Worm (Caenorhabditis elegans) whole organism, L3 larva: ENCODE measurements around the gene F20D6.15.

Experiments
- R02D3.7 ChIP-seq: fragments of 150-350 bp; optimal IDR thresholded peaks from 2 replicates; lab custom pipeline; 2014; ENCODE audit warnings: missing biosample characterization, missing genetic modification characterization
- ZK546.5 ChIP-seq: sonication (generic microtip); optimal IDR thresholded peaks from 2 replicates; lab custom pipeline; 2017; ENCODE audit warnings: missing biosample characterization, missing genetic modification characterization
- aly-2 ChIP-seq: fragments of 150-350 bp; optimal IDR thresholded peaks from 2 replicates; lab custom pipeline; 2014; ENCODE audit warnings: missing biosample characterization, missing genetic modification characterization
- ama-1 ChIP-seq: fragments of 150-350 bp; optimal IDR thresholded peaks from 2 replicates; lab custom pipeline; 2018
- ceh-16 ChIP-seq: sonication (generic microtip); optimal IDR thresholded peaks from 2 replicates; lab custom pipeline; 2017; ENCODE audit warnings: missing biosample characterization, missing genetic modification characterization
- ceh-28 ChIP-seq: fragments of 150-350 bp; optimal IDR thresholded peaks from 2 replicates; lab custom pipeline; 2014; ENCODE audit warnings: missing biosample characterization, missing genetic modification reagents, missing genetic modification characterization
- ceh-82 ChIP-seq: fragments of 150-350 bp; optimal IDR thresholded peaks from 2 replicates; lab custom pipeline; 2014; ENCODE audit warnings: missing biosample characterization, missing genetic modification characterization
- ceh-9 ChIP-seq: sonication (generic microtip); optimal IDR thresholded peaks from 2 replicates; lab custom pipeline; 2018; ENCODE audit warnings: missing biosample characterization, missing genetic modification characterization
- daf-12 ChIP-seq: fragments of 150-350 bp; optimal IDR thresholded peaks from 2 replicates; lab custom pipeline; 2014; ENCODE audit warnings: missing biosample characterization, missing genetic modification reagents, missing genetic modification characterization
- egl-27 ChIP-seq: sonication (generic microtip); optimal IDR thresholded peaks from 4 replicates; lab custom pipeline; 2017; ENCODE audit warnings: missing biosample characterization, missing genetic modification reagents, missing genetic modification characterization
- egl-5 ChIP-seq: fragments of 150-350 bp; optimal IDR thresholded peaks from 2 replicates; lab custom pipeline; 2017; ENCODE audit warnings: missing biosample characterization, missing genetic modification reagents, missing genetic modification characterization, inconsistent platforms
- elt-1 ChIP-seq: fragments of 150-350 bp; optimal IDR thresholded peaks from 2 replicates; lab custom pipeline; 2014; ENCODE audit warnings: missing biosample characterization, missing genetic modification characterization
- elt-2 ChIP-seq: sonication (generic microtip); optimal IDR thresholded peaks from 2 replicates; lab custom pipeline; 2016; ENCODE audit warnings: missing genetic modification reagents, mild to moderate bottlenecking, missing genetic modification characterization, missing compliant biosample characterization
- elt-3 ChIP-seq, 3 experiments: fragments of 150-350 bp in 1 of 3; sonication (generic microtip) in 2 of 3; optimal IDR thresholded peaks; 2 replicates in 2 of 3; 4 replicates in 1 of 3; lab custom pipeline; 2014 to 2017; ENCODE audit warnings: missing biosample characterization in 3 of 3, missing genetic modification characterization in 3 of 3
- fos-1 ChIP-seq: fragments of 150-350 bp; optimal IDR thresholded peaks from 2 replicates; lab custom pipeline; 2014; ENCODE audit warnings: missing biosample characterization, missing genetic modification characterization
- hmg-11 ChIP-seq: sonication (generic microtip); optimal IDR thresholded peaks from 2 replicates; lab custom pipeline; 2016; ENCODE audit warnings: missing genetic modification characterization, missing compliant biosample characterization
- jun-1 ChIP-seq: fragments of 150-350 bp; optimal IDR thresholded peaks from 2 replicates; lab custom pipeline; 2014; ENCODE audit warnings: missing biosample characterization, missing genetic modification reagents, missing genetic modification characterization
- lin-15B ChIP-seq: fragments of 150-350 bp; optimal IDR thresholded peaks from 2 replicates; lab custom pipeline; 2014; ENCODE audit warnings: missing biosample characterization, missing genetic modification characterization
- lin-39 ChIP-seq: fragments of 150-350 bp; optimal IDR thresholded peaks from 2 replicates; lab custom pipeline; 2018; ENCODE audit warnings: missing biosample characterization, missing genetic modification reagents, missing genetic modification characterization
- lsy-12 ChIP-seq: sonication (generic microtip); optimal IDR thresholded peaks from 2 replicates; lab custom pipeline; 2016; ENCODE audit warnings: mild to moderate bottlenecking, missing genetic modification characterization, missing compliant biosample characterization
- nfya-1 ChIP-seq: sonication (generic microtip); optimal IDR thresholded peaks from 2 replicates; lab custom pipeline; 2017; ENCODE audit warnings: missing genetic modification characterization, mild to moderate bottlenecking, missing compliant biosample characterization, antibody characterized with exemption, moderate library complexity; ENCODE audit not compliant: insufficient read depth
- nhr-11 ChIP-seq: fragments of 150-350 bp; optimal IDR thresholded peaks from 2 replicates; lab custom pipeline; 2014; ENCODE audit warnings: missing biosample characterization, missing genetic modification characterization
- nhr-23 ChIP-seq: fragments of 150-350 bp; optimal IDR thresholded peaks from 2 replicates; lab custom pipeline; 2014; ENCODE audit warnings: missing biosample characterization, missing genetic modification reagents, missing genetic modification characterization
- nhr-237 ChIP-seq: fragments of 150-350 bp; optimal IDR thresholded peaks from 2 replicates; lab custom pipeline; 2014; ENCODE audit warnings: missing biosample characterization, missing genetic modification characterization
- nhr-25 ChIP-seq: sonication (generic microtip); optimal IDR thresholded peaks from 2 replicates; lab custom pipeline; 2017; ENCODE audit warnings: missing biosample characterization, missing genetic modification characterization
- nhr-28 ChIP-seq: fragments of 150-350 bp; optimal IDR thresholded peaks from 2 replicates; lab custom pipeline; 2014; ENCODE audit warnings: missing biosample characterization, missing genetic modification characterization
- nhr-43 ChIP-seq: sonication (generic microtip); optimal IDR thresholded peaks from 2 replicates; lab custom pipeline; 2016; ENCODE audit warnings: mild to moderate bottlenecking, missing genetic modification characterization, missing compliant biosample characterization; ENCODE audit not compliant: poor library complexity, severe bottlenecking
- nhr-67 ChIP-seq: fragments of 150-350 bp; optimal IDR thresholded peaks from 2 replicates; lab custom pipeline; 2014; ENCODE audit warnings: missing biosample characterization, missing genetic modification characterization
- nhr-77 ChIP-seq: fragments of 150-350 bp; optimal IDR thresholded peaks from 2 replicates; lab custom pipeline; 2014; ENCODE audit warnings: missing biosample characterization, missing genetic modification characterization
- pha-4 ChIP-seq: fragments of 150-350 bp; optimal IDR thresholded peaks from 2 replicates; lab custom pipeline; 2014; ENCODE audit warnings: missing biosample characterization, missing genetic modification reagents, missing genetic modification characterization
- pqm-1 ChIP-seq: fragments of 150-350 bp; optimal IDR thresholded peaks from 2 replicates; lab custom pipeline; 2017; ENCODE audit warnings: missing biosample characterization, missing genetic modification characterization, inconsistent platforms
- sea-2 ChIP-seq: fragments of 150-350 bp; sonication (generic microtip); optimal IDR thresholded peaks from 4 replicates; lab custom pipeline; 2014; ENCODE audit warnings: missing biosample characterization, missing genetic modification reagents, missing genetic modification characterization
- skn-1 ChIP-seq: fragments of 150-350 bp; optimal IDR thresholded peaks from 2 replicates; lab custom pipeline; 2014; ENCODE audit warnings: missing biosample characterization, missing genetic modification characterization
- snpc-4 ChIP-seq: fragments of 150-350 bp; optimal IDR thresholded peaks from 2 replicates; lab custom pipeline; 2014; ENCODE audit warnings: missing biosample characterization, missing genetic modification characterization
- tbx-2 ChIP-seq: sonication (generic microtip); optimal IDR thresholded peaks from 2 replicates; lab custom pipeline; 2016; ENCODE audit warnings: mild to moderate bottlenecking, missing genetic modification characterization, missing compliant biosample characterization
- unc-39 ChIP-seq: sonication (generic microtip); optimal IDR thresholded peaks from 4 replicates; lab custom pipeline; 2017; ENCODE audit warnings: missing biosample characterization, missing genetic modification characterization
- zag-1 ChIP-seq: fragments of 150-350 bp; optimal IDR thresholded peaks from 2 replicates; lab custom pipeline; 2014; ENCODE audit warnings: missing biosample characterization, missing genetic modification characterization
- ztf-11 ChIP-seq: fragments of 150-350 bp; optimal IDR thresholded peaks from 2 replicates; lab custom pipeline; 2014; ENCODE audit warnings: missing biosample characterization, missing genetic modification characterization

F20D6.15 gene

DNA sequence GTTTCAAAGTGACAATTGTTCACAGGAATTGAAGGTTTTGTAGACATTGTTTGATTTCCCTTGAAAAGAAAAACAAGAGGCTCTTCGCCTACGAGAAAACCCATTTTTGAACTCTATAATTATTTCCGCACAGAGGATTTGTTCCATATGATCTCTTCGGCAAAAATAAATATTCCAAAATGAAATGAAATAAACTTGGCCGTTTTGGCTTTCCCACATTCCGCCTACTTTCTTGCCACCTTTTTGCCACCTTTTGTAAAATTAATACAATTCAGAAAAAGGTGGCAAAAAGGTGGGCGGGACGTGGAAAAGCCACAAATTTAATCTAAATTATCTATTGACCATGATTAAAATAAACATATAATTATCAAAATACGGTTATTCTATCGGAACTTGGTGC is at the start of gene F20D6.15:
Gene F20D6.15 (minus strand): TSS at position 47 of the 400 bp plus-strand sequence.
- TF ChIP-seq daf-12 (tag; lab: Kevin White, UChicago) (no peak), fos-1 (tag; lab: Kevin White, UChicago) (no peak)

DNA sequence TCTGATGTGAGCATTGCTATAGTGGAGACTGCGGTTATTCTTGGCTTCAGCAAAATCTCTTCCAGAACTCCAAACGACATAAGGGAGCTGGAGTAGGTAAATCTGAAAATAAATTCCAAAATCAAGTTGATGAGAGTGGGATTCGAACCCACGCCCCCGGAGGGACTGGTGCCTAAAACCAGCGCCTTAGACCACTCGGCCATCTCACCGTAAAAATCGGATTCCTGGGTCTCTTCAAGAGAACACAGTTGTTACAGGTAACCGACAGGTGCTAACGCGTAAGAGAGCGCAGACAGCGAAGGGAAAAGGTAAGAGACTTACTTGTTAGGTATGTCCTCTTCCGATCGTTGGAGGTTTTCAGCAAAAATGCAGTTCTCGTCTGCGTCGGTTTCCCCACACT is 47.1 kb upstream of the F20D6.15 start:
- TF ChIP-seq egl-5 (tag; lab: Kevin White, UChicago) (no peak), jun-1 (tag; lab: Kevin White, UChicago) (no peak), elt-2 (tag; lab: Kevin White, UChicago) (peak; percentile 20), lsy-12 (tag; lab: Kevin White, UChicago) (peak; percentile 41), nfya-1 (tag; lab: Kevin White, UChicago) (peak; percentile 36), egl-27 (tag; lab: Kevin White, UChicago) (no peak), ceh-9 (no peak), pha-4 (no peak), lin-39 (peak; percentile 2), ceh-16 (tag; lab: Kevin White, UChicago) (no peak), nhr-28 (tag; lab: Kevin White, UChicago) (no peak), nhr-237 (tag; lab: Kevin White, UChicago) (no peak), pqm-1 (tag; lab: Kevin White, UChicago) (peak; percentile 40), nhr-25 (tag; lab: Kevin White, UChicago) (peak; percentile 53), ztf-11 (tag; lab: Kevin White, UChicago) (no peak), ceh-28 (tag; lab: Kevin White, UChicago) (no peak), ZK546.5 (tag; lab: Kevin White, UChicago) (no peak), elt-3 (tag; optimal IDR thresholded peaks at IDR 0.05; lab: Kevin White, UChicago) (no peak), nhr-23 (tag; lab: Kevin White, UChicago) (peak; percentile 39), elt-1 (tag; lab: Kevin White, UChicago) (no peak), snpc-4 (tag; lab: Kevin White, UChicago) (peak; percentile 29)

ce11 chrV:8230056-8230455 is 41.8 kb upstream of the F20D6.15 start:
- TF ChIP-seq snpc-4 (tag; lab: Kevin White, UChicago) (peak; percentile 62), nhr-23 (tag; lab: Kevin White, UChicago) (no peak), nfya-1 (tag; lab: Kevin White, UChicago) (peak; percentile 25), zag-1 (tag; lab: Kevin White, UChicago) (no peak), elt-2 (tag; lab: Kevin White, UChicago) (peak; percentile 1)

ce11 chrV:8228712-8229119 is 40.4 kb upstream of the F20D6.15 start:
- TF ChIP-seq egl-27 (tag; lab: Kevin White, UChicago) (peak; percentile 66), nhr-11 (tag; lab: Kevin White, UChicago) (no peak), nhr-25 (tag; lab: Kevin White, UChicago) (peak; percentile 84), ztf-11 (tag; lab: Kevin White, UChicago) (no peak), tbx-2 (tag; lab: Kevin White, UChicago) (peak; percentile 69), zag-1 (tag; lab: Kevin White, UChicago) (peak; percentile 3), elt-3 (tag; optimal IDR thresholded peaks at IDR 0.05; lab: Kevin White, UChicago) (peak in 1 of 3 experiments; percentile 40), nhr-67 (tag; lab: Kevin White, UChicago) (no peak), nhr-23 (tag; lab: Kevin White, UChicago) (peak; percentile 91), snpc-4 (tag; lab: Kevin White, UChicago) (peak; percentile 99), unc-39 (tag; lab: Kevin White, UChicago) (no peak), sea-2 (GFP tag; lab: Kevin White, UChicago) (no peak), pqm-1 (tag; lab: Kevin White, UChicago) (peak; percentile 77), elt-2 (tag; lab: Kevin White, UChicago) (peak; percentile 70), ama-1 (lab: Kevin White, UChicago) (peak; percentile 94), nhr-43 (tag; lab: Kevin White, UChicago) (peak; percentile 81), nfya-1 (tag; lab: Kevin White, UChicago) (peak; percentile 82), lin-15B (peak; percentile 49), pha-4 (peak; percentile 86), aly-2 (tag; lab: Kevin White, UChicago) (peak; percentile 91), lsy-12 (tag; lab: Kevin White, UChicago) (peak; percentile 58), R02D3.7 (tag; lab: Kevin White, UChicago) (peak; percentile 73), fos-1 (tag; lab: Kevin White, UChicago) (no peak), ceh-82 (tag; lab: Kevin White, UChicago) (peak; percentile 41), ceh-16 (tag; lab: Kevin White, UChicago) (no peak), lin-39 (peak; percentile 69), ceh-28 (tag; lab: Kevin White, UChicago) (peak; percentile 59), skn-1 (tag; lab: Kevin White, UChicago) (no peak), hmg-11 (tag; lab: Kevin White, UChicago) (peak; percentile 80), nhr-77 (tag; lab: Kevin White, UChicago) (peak; percentile 45)
